Fruit fly (Drosophila melanogaster) whole organism, embryonic: ENCODE measurements around the gene CG4783.

ENCODE experiments used
- BEAF-32 ChIP-seq: fragments of 200-800 bp; sonication (Bioruptor generic); optimal IDR thresholded peaks from 3 replicates; lab custom pipeline; 2017; ENCODE audit warnings: missing biosample characterization, missing genetic modification characterization, mild to moderate bottlenecking, moderate library complexity, missing genetic modification reagents
- CG10654 ChIP-seq: fragments of 200-800 bp; sonication (Bioruptor generic); optimal IDR thresholded peaks from 2 replicates; lab custom pipeline; 2016; ENCODE audit warnings: missing biosample characterization, missing genetic modification characterization
- CG11247 ChIP-seq: fragments of 200-800 bp; sonication (Bioruptor generic); IDR thresholded peaks from 2 replicates; pipeline ENCODE4 v1.3.6; 2022; ENCODE audit warnings: missing biosample characterization, missing genetic modification characterization
- CG12071 ChIP-seq: fragments of 200-800 bp; sonication (Bioruptor generic); optimal IDR thresholded peaks from 3 replicates; lab custom pipeline; 2018; ENCODE audit warnings: missing biosample characterization, mild to moderate bottlenecking, missing genetic modification characterization
- CG12391 ChIP-seq: fragments of 200-800 bp; sonication (Bioruptor generic); optimal IDR thresholded peaks from 3 replicates; lab custom pipeline; 2018; ENCODE audit warnings: missing biosample characterization, mild to moderate bottlenecking, missing genetic modification characterization, moderate library complexity
- CG13296 ChIP-seq: fragments of 200-800 bp; sonication (Bioruptor generic); optimal IDR thresholded peaks from 3 replicates; lab custom pipeline; 2018; ENCODE audit warnings: missing biosample characterization, mild to moderate bottlenecking, missing genetic modification characterization
- CG14965 ChIP-seq: fragments of 200-800 bp; sonication (Bioruptor generic); optimal IDR thresholded peaks from 2 replicates; lab custom pipeline; 2016; ENCODE audit warnings: missing biosample characterization, missing genetic modification characterization, borderline replicate concordance
- CG1647 ChIP-seq: fragments of 200-800 bp; sonication (Bioruptor generic); optimal IDR thresholded peaks from 3 replicates; lab custom pipeline; 2016; ENCODE audit warnings: missing biosample characterization, missing genetic modification characterization
- CG2120 ChIP-seq: fragments of 200-800 bp; sonication (Bioruptor generic); optimal IDR thresholded peaks from 3 replicates; lab custom pipeline; 2016; ENCODE audit warnings: missing biosample characterization, missing genetic modification characterization
- CG2678 ChIP-seq: fragments of 200-800 bp; sonication (Bioruptor generic); optimal IDR thresholded peaks from 3 replicates; lab custom pipeline; 2019; ENCODE audit warnings: missing biosample characterization, mild to moderate bottlenecking, missing genetic modification characterization, moderate library complexity
- CG2712 ChIP-seq: fragments of 200-800 bp; optimal IDR thresholded peaks from 3 replicates; lab custom pipeline; 2019; ENCODE audit warnings: missing biosample characterization, mild to moderate bottlenecking, missing genetic modification characterization, moderate library complexity
- CG2875 ChIP-seq: fragments of 200-800 bp; sonication (Bioruptor generic); optimal IDR thresholded peaks from 2 replicates; lab custom pipeline; 2017; ENCODE audit warnings: missing biosample characterization, mild to moderate bottlenecking, missing genetic modification characterization, missing genetic modification reagents
- CG33557 ChIP-seq: fragments of 200-800 bp; sonication (Bioruptor generic); optimal IDR thresholded peaks from 2 replicates; lab custom pipeline; 2019; ENCODE audit warnings: missing biosample characterization, mild to moderate bottlenecking, missing genetic modification characterization, moderate library complexity
- CG7357 ChIP-seq: fragments of 200-800 bp; sonication (Bioruptor generic); IDR thresholded peaks from 3 replicates; pipeline ENCODE4 v1.3.6; 2022; ENCODE audit warnings: missing biosample characterization, missing genetic modification characterization
- CG7372 ChIP-seq: fragments of 200-800 bp; sonication (Bioruptor generic); IDR thresholded peaks from 2 replicates; pipeline ENCODE4 v1.3.6; 2022; ENCODE audit warnings: missing biosample characterization, missing genetic modification characterization
- CG7963 ChIP-seq: fragments of 200-800 bp; sonication (Bioruptor generic); IDR thresholded peaks from 3 replicates; pipeline ENCODE4 v1.3.6; 2022; ENCODE audit warnings: missing biosample characterization, missing genetic modification characterization; ENCODE audit not compliant: partially characterized antibody
- CG8290 ChIP-seq, 3 experiments: fragments of 200-800 bp; sonication (Bioruptor generic); optimal IDR thresholded peaks; 2 replicates each; lab custom pipeline; 2016 to 2019; ENCODE audit warnings: missing biosample characterization in 3 of 3, missing genetic modification characterization in 3 of 3, mild to moderate bottlenecking in 2 of 3, moderate library complexity in 1 of 3
- CG9727 ChIP-seq: fragments of 200-800 bp; sonication (Bioruptor generic); optimal IDR thresholded peaks from 3 replicates; lab custom pipeline; 2017; ENCODE audit warnings: missing biosample characterization, mild to moderate bottlenecking, missing genetic modification characterization
- CG9876 ChIP-seq: fragments of 200-800 bp; sonication (Bioruptor generic); optimal IDR thresholded peaks from 2 replicates; lab custom pipeline; 2016; ENCODE audit warnings: missing biosample characterization, missing genetic modification characterization
- D19B ChIP-seq: fragments of 200-800 bp; sonication (Bioruptor generic); optimal IDR thresholded peaks from 2 replicates; lab custom pipeline; 2017; ENCODE audit warnings: missing biosample characterization, mild to moderate bottlenecking, missing genetic modification characterization
- Dfd ChIP-seq, 2 experiments: fragments of >200 bp; optimal IDR thresholded peaks; 2 replicates each; lab custom pipeline; 2017; ENCODE audit warnings: missing biosample characterization in 2 of 2, missing genetic modification characterization in 2 of 2
- Dip2 ChIP-seq: fragments of 200-800 bp; sonication (Bioruptor generic); IDR thresholded peaks from 2 replicates; pipeline ENCODE4 v1.3.6; 2022; ENCODE audit warnings: missing biosample characterization, missing genetic modification characterization
- Dip3 ChIP-seq: fragments of 200-800 bp; sonication (Bioruptor generic); optimal IDR thresholded peaks from 3 replicates; lab custom pipeline; 2016; ENCODE audit warnings: missing biosample characterization, missing genetic modification characterization
- Ets97D ChIP-seq: fragments of 200-800 bp; sonication (Bioruptor generic); optimal IDR thresholded peaks from 3 replicates; lab custom pipeline; 2016; ENCODE audit warnings: missing biosample characterization, missing genetic modification characterization
- Fer1 ChIP-seq: fragments of 200-800 bp; sonication (Bioruptor generic); optimal IDR thresholded peaks from 2 replicates; lab custom pipeline; 2017; ENCODE audit warnings: missing biosample characterization, mild to moderate bottlenecking, missing genetic modification characterization
- Hsf ChIP-seq: fragments of 200-800 bp; sonication (Bioruptor generic); optimal IDR thresholded peaks from 3 replicates; lab custom pipeline; 2016; ENCODE audit warnings: missing biosample characterization, missing genetic modification characterization
- Mes4 ChIP-seq: fragments of 200-800 bp; sonication (Bioruptor generic); optimal IDR thresholded peaks from 2 replicates; lab custom pipeline; 2016; ENCODE audit warnings: missing biosample characterization, missing genetic modification characterization
- NFAT ChIP-seq: fragments of 200-800 bp; sonication (Bioruptor generic); IDR thresholded peaks from 2 replicates; pipeline ENCODE4 v1.3.6; 2022; ENCODE audit warnings: missing biosample characterization, missing genetic modification characterization
- Ravus ChIP-seq: fragments of 200-800 bp; sonication (Bioruptor generic); IDR thresholded peaks from 2 replicates; pipeline ENCODE4 v1.3.6; 2022; ENCODE audit warnings: missing biosample characterization, missing genetic modification characterization
- Sin3A ChIP-seq: fragments of >200 bp; optimal IDR thresholded peaks from 2 replicates; lab custom pipeline; 2018
- Ssrp ChIP-seq: fragments of 200-800 bp; sonication (Bioruptor generic); optimal IDR thresholded peaks from 2 replicates; lab custom pipeline; 2018; ENCODE audit warnings: missing biosample characterization, mild to moderate bottlenecking, missing genetic modification characterization, moderate library complexity
- bcd ChIP-seq: fragments of 200-800 bp; sonication (Bioruptor generic); optimal IDR thresholded peaks from 2 replicates; lab custom pipeline; 2017; ENCODE audit warnings: missing biosample characterization, mild to moderate bottlenecking, missing genetic modification characterization
- bowl ChIP-seq: fragments of 200-800 bp; sonication (Bioruptor generic); IDR thresholded peaks from 2 replicates; pipeline ENCODE4 v1.3.6; 2022; ENCODE audit warnings: missing biosample characterization, missing genetic modification characterization
- dimm ChIP-seq: fragments of 200-800 bp; sonication (Bioruptor generic); IDR thresholded peaks from 2 replicates; pipeline ENCODE4 v1.3.6; 2022; ENCODE audit warnings: missing biosample characterization, missing genetic modification characterization
- dmrt99B ChIP-seq: fragments of 200-800 bp; sonication (Bioruptor generic); optimal IDR thresholded peaks from 2 replicates; lab custom pipeline; 2018; ENCODE audit warnings: missing biosample characterization, mild to moderate bottlenecking, missing genetic modification characterization, moderate library complexity
- grn ChIP-seq: fragments of 200-800 bp; sonication (Bioruptor generic); optimal IDR thresholded peaks from 3 replicates; lab custom pipeline; 2017; ENCODE audit warnings: missing biosample characterization, missing genetic modification characterization
- gro ChIP-seq: fragments of 200-800 bp; sonication (Bioruptor generic); optimal IDR thresholded peaks from 2 replicates; lab custom pipeline; 2016; ENCODE audit warnings: missing biosample characterization, missing genetic modification characterization
- gt ChIP-seq: fragments of 200-800 bp; sonication (Bioruptor generic); IDR thresholded peaks from 2 replicates; pipeline ENCODE4 v1.3.6; 2022; ENCODE audit warnings: missing biosample characterization, missing genetic modification characterization
- hbn ChIP-seq: fragments of 200-800 bp; sonication (Bioruptor generic); IDR thresholded peaks from 2 replicates; pipeline ENCODE4 v1.3.6; 2022; ENCODE audit warnings: missing biosample characterization, missing genetic modification characterization; ENCODE audit not compliant: partially characterized antibody
- mam ChIP-seq: fragments of 200-800 bp; sonication (Bioruptor generic); optimal IDR thresholded peaks from 3 replicates; lab custom pipeline; 2016; ENCODE audit warnings: missing biosample characterization, missing genetic modification characterization
- nmo ChIP-seq: fragments of 200-800 bp; sonication (Bioruptor generic); optimal IDR thresholded peaks from 2 replicates; lab custom pipeline; 2018; ENCODE audit warnings: missing biosample characterization, mild to moderate bottlenecking, missing genetic modification characterization, moderate library complexity
- oc ChIP-seq: fragments of 200-800 bp; sonication (Bioruptor generic); optimal IDR thresholded peaks from 2 replicates; lab custom pipeline; 2018; ENCODE audit warnings: missing biosample characterization, mild to moderate bottlenecking, missing genetic modification characterization, moderate library complexity
- odd ChIP-seq: fragments of 200-800 bp; sonication (Bioruptor generic); optimal IDR thresholded peaks from 2 replicates; lab custom pipeline; 2017; ENCODE audit warnings: missing biosample characterization, mild to moderate bottlenecking, missing genetic modification characterization
- pum ChIP-seq: fragments of 200-800 bp; sonication (Bioruptor generic); optimal IDR thresholded peaks from 2 replicates; lab custom pipeline; 2016; ENCODE audit warnings: missing biosample characterization, missing genetic modification characterization
- slbo ChIP-seq: fragments of 200-800 bp; sonication (Bioruptor generic); IDR thresholded peaks from 2 replicates; pipeline ENCODE4 v1.3.6; 2022; ENCODE audit warnings: missing biosample characterization, missing genetic modification characterization
- sna ChIP-seq: fragments of 200-800 bp; sonication (Bioruptor generic); IDR thresholded peaks from 2 replicates; pipeline ENCODE4 v1.3.6; 2022; ENCODE audit warnings: missing biosample characterization, missing genetic modification characterization; ENCODE audit not compliant: partially characterized antibody
- tgo ChIP-seq: fragments of 200-800 bp; sonication (Bioruptor generic); IDR thresholded peaks from 3 replicates; pipeline ENCODE4 v1.3.6; 2022; ENCODE audit warnings: missing biosample characterization, missing genetic modification characterization
- tx ChIP-seq: fragments of 200-800 bp; sonication (Bioruptor generic); optimal IDR thresholded peaks from 2 replicates; lab custom pipeline; 2016; ENCODE audit warnings: missing biosample characterization, missing genetic modification characterization
- unc-4 ChIP-seq: fragments of 200-800 bp; sonication (Bioruptor generic); IDR thresholded peaks from 2 replicates; pipeline ENCODE4 v1.3.6; 2022; ENCODE audit warnings: missing biosample characterization, missing genetic modification characterization; ENCODE audit not compliant: partially characterized antibody
- zf30C ChIP-seq: fragments of 200-800 bp; sonication (Bioruptor generic); optimal IDR thresholded peaks from 3 replicates; lab custom pipeline; 2018; ENCODE audit warnings: missing biosample characterization, mild to moderate bottlenecking, missing genetic modification characterization

Gene CG4783

dm6 chr3R:19902926-19903739 is 45.1 kb upstream of the CG4783 start, which contains the start of gene ClpX (continued):
- no peak for TF ChIP-seq CG8290 (GFP tag; optimal IDR thresholded peaks at IDR 0.05; lab: Kevin White, UChicago)
- peak in 1 of 2 experiments; percentile 50 for TF ChIP-seq CG8290 (tag; optimal IDR thresholded peaks at IDR 0.05; lab: Kevin White, UChicago)
- TF ChIP-seq CG7372 (GFP tag; lab: Robert Waterston, UW): no peak
- peak; percentile 7 for TF ChIP-seq CG12391 (tag; lab: Kevin White, UChicago)
- TF ChIP-seq CG33557 (GFP tag; lab: Kevin White, UChicago): peak; percentile 2
- no peak for TF ChIP-seq grn (GFP tag; lab: Kevin White, UChicago)
- no peak for TF ChIP-seq slbo
- TF ChIP-seq CG9727 (GFP tag; lab: Kevin White, UChicago): no peak
- no peak for TF ChIP-seq CG1647 (GFP tag; lab: Kevin White, UChicago)
- no peak for TF ChIP-seq gt
- no peak for TF ChIP-seq CG11247
- TF ChIP-seq Dip3 (GFP tag; lab: Kevin White, UChicago): no peak
- no peak for TF ChIP-seq dimm (GFP tag; lab: Robert Waterston, UW)
- no peak for TF ChIP-seq gro (GFP tag; lab: Kevin White, UChicago)
- no peak for TF ChIP-seq CG7357 (GFP tag; lab: Robert Waterston, UW)
- TF ChIP-seq CG14965 (GFP tag; lab: Kevin White, UChicago): no peak
- TF ChIP-seq CG2120 (GFP tag; lab: Kevin White, UChicago): peak; percentile 23
- no peak for TF ChIP-seq Dfd (GFP tag; optimal IDR thresholded peaks at IDR 0.05; lab: Kevin White, UChicago)
- TF ChIP-seq CG7963 (GFP tag; lab: Robert Waterston, UW): no peak
- no peak for TF ChIP-seq Dip2 (GFP tag; lab: Robert Waterston, UW)
- TF ChIP-seq CG2678 (tag; lab: Kevin White, UChicago): no peak
- no peak for TF ChIP-seq CG10654
- no peak for TF ChIP-seq zf30C (GFP tag; lab: Kevin White, UChicago)
- TF ChIP-seq Sin3A: peak; percentile 35
- TF ChIP-seq tx (GFP tag; lab: Kevin White, UChicago): no peak
- no peak for TF ChIP-seq CG12071
- TF ChIP-seq Ets97D: no peak
- TF ChIP-seq unc-4 (GFP tag; lab: Robert Waterston, UW): peak; percentile 78
- peak; percentile 27 for TF ChIP-seq Fer1 (GFP tag; lab: Kevin White, UChicago)
- no peak for TF ChIP-seq CG2875 (GFP tag; lab: Kevin White, UChicago)
- TF ChIP-seq tgo (GFP tag; lab: Robert Waterston, UW): no peak
- peak; percentile 71 for TF ChIP-seq BEAF-32
- TF ChIP-seq CG2712 (tag; lab: Kevin White, UChicago): peak; percentile 5
- no peak for TF ChIP-seq oc (tag; lab: Kevin White, UChicago)
- TF ChIP-seq odd: no peak
- no peak for TF ChIP-seq bcd (GFP tag; lab: Kevin White, UChicago)
- TF ChIP-seq Ssrp: no peak
- TF ChIP-seq CG9876 (GFP tag; lab: Kevin White, UChicago): no peak
- peak; percentile 80 for TF ChIP-seq sna
- peak; percentile 26 for TF ChIP-seq nmo (GFP tag; lab: Kevin White, UChicago)
- no peak for TF ChIP-seq mam (GFP tag; lab: Kevin White, UChicago)
- no peak for TF ChIP-seq dmrt99B (tag; lab: Kevin White, UChicago)
- TF ChIP-seq CG13296 (GFP tag; lab: Kevin White, UChicago): peak; percentile 20
- no peak for TF ChIP-seq Hsf
- TF ChIP-seq Mes4 (GFP tag; lab: Kevin White, UChicago): no peak
- no peak for TF ChIP-seq NFAT (GFP tag; lab: Robert Waterston, UW)
- no peak for TF ChIP-seq D19B (GFP tag; lab: Kevin White, UChicago)
- TF ChIP-seq Ravus: no peak
- peak; percentile 70 for TF ChIP-seq hbn
- TF ChIP-seq pum (GFP tag; lab: Kevin White, UChicago): no peak
- no peak for TF ChIP-seq bowl (GFP tag; lab: Robert Waterston, UW)
